Fruit fly (Drosophila melanogaster) Kc167 (cell line): ENCODE measurements around the gene stg.

Source experiments
- Myc ChIP-seq: fragments of >200 bp; optimal IDR thresholded peaks from 2 replicates; lab custom pipeline; 2017; ENCODE audit warnings: missing external identifiers
- Sin3A ChIP-seq: fragments of >200 bp; optimal IDR thresholded peaks from 2 replicates; lab custom pipeline; 2018; ENCODE audit warnings: missing external identifiers
- ttk ChIP-seq: sonication (Bioruptor generic); optimal IDR thresholded peaks from 2 replicates; lab custom pipeline; 2017; ENCODE audit warnings: missing external identifiers

DNA sequence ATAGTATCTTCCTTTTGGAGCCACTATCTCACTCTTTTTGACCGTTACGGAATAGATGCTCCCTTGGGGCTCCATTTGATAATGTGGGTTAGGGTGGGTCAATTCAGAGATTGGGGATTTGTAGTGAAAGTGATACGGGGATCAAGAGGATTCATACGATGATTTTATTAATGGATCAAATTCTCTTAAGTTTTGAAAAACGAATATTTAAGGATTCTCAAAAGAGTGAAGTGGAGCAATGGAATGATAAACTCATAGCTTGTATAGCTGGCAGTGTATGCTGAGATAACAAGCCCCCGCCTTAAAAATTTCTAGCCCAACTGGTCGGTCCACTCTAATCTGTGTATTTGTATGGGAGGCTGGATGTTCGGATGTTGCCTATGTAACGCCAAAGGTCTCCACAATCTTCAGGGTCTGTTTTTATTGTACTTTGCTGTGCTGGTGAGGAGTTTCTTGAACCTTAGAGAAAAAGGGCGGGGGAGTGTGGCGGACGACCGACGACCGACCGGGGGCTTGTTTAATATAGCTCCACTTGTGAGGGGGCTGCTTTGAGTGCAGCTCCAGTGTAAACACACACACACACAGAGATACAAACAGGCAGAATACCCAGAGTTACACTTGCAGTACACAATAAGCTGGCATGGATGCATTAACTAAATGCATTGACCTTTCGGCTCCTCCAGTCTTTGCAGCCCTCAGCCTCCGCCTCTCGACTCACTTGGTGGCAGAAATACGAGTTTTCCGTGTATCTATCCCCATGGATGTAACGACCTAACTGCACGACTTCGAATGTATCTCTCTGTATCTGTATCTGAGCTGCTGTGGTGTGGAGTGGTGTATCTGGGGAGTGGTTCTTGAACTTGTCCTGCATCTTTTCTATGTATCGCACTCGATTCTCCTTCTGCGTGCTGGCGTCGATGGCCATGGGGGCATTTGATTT, 25.3 kb upstream of the stg start:
- no peak for TF ChIP-seq Myc
- TF ChIP-seq Sin3A (lab: Kevin White, UChicago): no peak
- no peak for TF ChIP-seq ttk (lab: Kevin White, UChicago)
